In the genomic region with DNA sequence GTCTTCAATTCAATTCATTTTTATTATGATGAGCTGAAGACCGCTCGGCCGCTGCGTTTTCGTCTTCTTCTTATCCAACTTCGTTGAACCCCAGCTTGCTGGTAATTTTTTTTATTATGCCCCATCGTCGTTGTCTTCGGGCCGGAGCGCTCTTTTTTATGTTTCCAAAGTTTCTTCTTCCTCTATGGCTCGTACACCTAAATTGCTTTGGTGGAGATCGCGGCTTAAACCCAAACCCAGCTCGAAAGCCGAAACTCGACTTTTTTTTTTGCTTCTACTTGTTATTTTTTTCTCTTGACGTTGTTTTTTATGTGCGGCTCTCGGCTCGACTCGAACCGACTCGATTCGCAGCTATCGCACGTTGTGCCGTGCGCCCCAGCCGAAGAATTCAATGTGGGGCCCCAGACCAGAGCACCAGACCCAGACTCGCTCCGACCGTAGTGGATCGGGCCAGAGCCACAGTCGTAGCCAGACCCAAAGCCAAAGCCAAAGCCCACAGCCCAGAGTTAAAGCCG, we compare ENCODE assay signal across 4 fruit fly cellular contexts.
A peak's percentile ranks its signal among the peaks of the same experiment; 100 is the strongest.
TF ChIP-seq lines count a peak whose summit lies in the region.

No protein-coding gene starts in this region.

- TF ChIP-seq CTCF in whole organism, embryonic (GFP tag; optimal IDR thresholded peaks at IDR 0.05; lab: Kevin White, UChicago) = no peak

TF ChIP-seq in whole organism, embryonic, 481 proteins besides CTCF, POLR2A, EP300 and RAD21 (continues in another document):
- TF ChIP-seq gfzf (GFP tag; optimal IDR thresholded peaks at IDR 0.05; lab: Kevin White, UChicago) (no peak), CG13775 (GFP tag; optimal IDR thresholded peaks at IDR 0.05; lab: Kevin White, UChicago) (no peak), CG17385 (GFP tag; optimal IDR thresholded peaks at IDR 0.05; lab: Kevin White, UChicago) (peak; percentile 66), Scr (GFP tag; IDR thresholded peaks at IDR 0.05; lab: Robert Waterston, UW; ENCODE audit: partially characterized antibody) (no peak), oc (tag; optimal IDR thresholded peaks at IDR 0.05; lab: Kevin White, UChicago) (no peak), CG11247 (GFP tag; IDR thresholded peaks at IDR 0.05; lab: Robert Waterston, UW) (no peak), grau (tag; optimal IDR thresholded peaks at IDR 0.05; lab: Kevin White, UChicago) (no peak), Lpt (GFP tag; optimal IDR thresholded peaks at IDR 0.05; lab: Kevin White, UChicago) (no peak), dysf (GFP tag; IDR thresholded peaks at IDR 0.05; lab: Robert Waterston, UW) (no peak), E2f2 (GFP tag; IDR thresholded peaks at IDR 0.05; lab: Robert Waterston, UW) (no peak), pros (GFP tag; optimal IDR thresholded peaks at IDR 0.05; lab: Kevin White, UChicago) (peak; percentile 91), stwl (tag; optimal IDR thresholded peaks at IDR 0.05; lab: Kevin White, UChicago) (no peak), bowl (GFP tag; IDR thresholded peaks at IDR 0.05; lab: Robert Waterston, UW) (no peak), org-1 (GFP tag; optimal IDR thresholded peaks at IDR 0.05; lab: Kevin White, UChicago) (no peak), Ptx1 (GFP tag; IDR thresholded peaks at IDR 0.05; lab: Robert Waterston, UW) (no peak), pb (GFP tag; optimal IDR thresholded peaks at IDR 0.05; lab: Kevin White, UChicago) (no peak), bigmax (GFP tag; optimal IDR thresholded peaks at IDR 0.05; lab: Kevin White, UChicago) (no peak), CG7963 (GFP tag; IDR thresholded peaks at IDR 0.05; lab: Robert Waterston, UW; ENCODE audit: partially characterized antibody) (no peak), CG15601 (tag; optimal IDR thresholded peaks at IDR 0.05; lab: Kevin White, UChicago) (no peak), sqz (GFP tag; optimal IDR thresholded peaks at IDR 0.05; lab: Kevin White, UChicago) (peak; percentile 97), otp (GFP tag; IDR thresholded peaks at IDR 0.05; lab: Robert Waterston, UW) (no peak), Atf6 (GFP tag; IDR thresholded peaks at IDR 0.05; lab: Robert Waterston, UW) (no peak)

TF ChIP-seq in whole organism, prepupa, 60 proteins besides CTCF, POLR2A, EP300 and RAD21 (continues in another document):
- TF ChIP-seq CG11294 (GFP tag; IDR thresholded peaks at IDR 0.05; lab: Robert Waterston, UW) = no peak
- no peak for TF ChIP-seq CG32006 (GFP tag; optimal IDR thresholded peaks at IDR 0.05; lab: Kevin White, UChicago)
- no peak for TF ChIP-seq Hr38 (GFP tag; optimal IDR thresholded peaks at IDR 0.05; lab: Kevin White, UChicago)
- TF ChIP-seq Gug (GFP tag; IDR thresholded peaks at IDR 0.05; lab: Robert Waterston, UW) = no peak
- TF ChIP-seq dsx (GFP tag; optimal IDR thresholded peaks at IDR 0.05; lab: Kevin White, UChicago; ENCODE audit: poor library complexity, severe bottlenecking) = peak; percentile 10
- no peak for TF ChIP-seq lz (GFP tag; optimal IDR thresholded peaks at IDR 0.05; lab: Kevin White, UChicago)
- peak; percentile 22 for TF ChIP-seq net (GFP tag; optimal IDR thresholded peaks at IDR 0.05; lab: Kevin White, UChicago)
- peak; percentile 81 for TF ChIP-seq CG1621 (tag; optimal IDR thresholded peaks at IDR 0.05; lab: Kevin White, UChicago)
- no peak for TF ChIP-seq fkh (GFP tag; optimal IDR thresholded peaks at IDR 0.05; lab: Kevin White, UChicago)
- peak in 1 of 2 experiments; percentile 38 for TF ChIP-seq salr (GFP tag; optimal IDR thresholded peaks at IDR 0.05; lab: Kevin White, UChicago)
- TF ChIP-seq CG8119 (GFP tag; IDR thresholded peaks at IDR 0.05; lab: Robert Waterston, UW) = no peak
- no peak for TF ChIP-seq Eip75B (GFP tag; optimal IDR thresholded peaks at IDR 0.05; lab: Kevin White, UChicago)
- no peak for TF ChIP-seq Blimp-1 (GFP tag; optimal IDR thresholded peaks at IDR 0.05; lab: Kevin White, UChicago)
- no peak for TF ChIP-seq fd59A (GFP tag; optimal IDR thresholded peaks at IDR 0.05; lab: Kevin White, UChicago)
- TF ChIP-seq Eip78C (GFP tag; lab: Kevin White, UChicago) = peak; percentile 65
- TF ChIP-seq svp (GFP tag; lab: Kevin White, UChicago) = no peak
- TF ChIP-seq ss (GFP tag; optimal IDR thresholded peaks at IDR 0.05; lab: Kevin White, UChicago) = peak; percentile 64 to 80
- no peak for TF ChIP-seq CG31627 (GFP tag; optimal IDR thresholded peaks at IDR 0.05; lab: Kevin White, UChicago)
- TF ChIP-seq vri (GFP tag; optimal IDR thresholded peaks at IDR 0.05; lab: Kevin White, UChicago) = no peak
- TF ChIP-seq CG9139 (GFP tag; optimal IDR thresholded peaks at IDR 0.05; lab: Kevin White, UChicago) = peak; percentile 53
- peak; percentile 40 for TF ChIP-seq CG6808 (GFP tag; optimal IDR thresholded peaks at IDR 0.05; lab: Kevin White, UChicago)
- no peak for TF ChIP-seq CG34406 (GFP tag; optimal IDR thresholded peaks at IDR 0.05; lab: Kevin White, UChicago)
- TF ChIP-seq Lpt (GFP tag; optimal IDR thresholded peaks at IDR 0.05; lab: Kevin White, UChicago) = peak; percentile 52

TF ChIP-seq in whole organism, pupa, 21 proteins besides CTCF, POLR2A, EP300 and RAD21:
- TF ChIP-seq gl (tag; optimal IDR thresholded peaks at IDR 0.05; lab: Kevin White, UChicago) (peak; percentile 67), Pif1B (GFP tag; optimal IDR thresholded peaks at IDR 0.05; lab: Kevin White, UChicago) (peak; percentile 45), EcR (GFP tag; optimal IDR thresholded peaks at IDR 0.05; lab: Kevin White, UChicago) (peak; percentile 70), Pif1A (GFP tag; optimal IDR thresholded peaks at IDR 0.05; lab: Kevin White, UChicago) (peak; percentile 55), CG8159 (tag; optimal IDR thresholded peaks at IDR 0.05; lab: Kevin White, UChicago) (no peak), CG17806 (tag; optimal IDR thresholded peaks at IDR 0.05; lab: Kevin White, UChicago) (peak; percentile 10), CG13204 (GFP tag; optimal IDR thresholded peaks at IDR 0.05; lab: Kevin White, UChicago) (peak; percentile 79), CG9948 (tag; optimal IDR thresholded peaks at IDR 0.05; lab: Kevin White, UChicago) (no peak)
TF ChIP-seq in whole organism, pupa: peak in this region for 6.

TF ChIP-seq in whole organism, wandering third instar larva, 38 proteins besides CTCF, POLR2A, EP300 and RAD21:
- TF ChIP-seq usp (GFP tag; optimal IDR thresholded peaks at IDR 0.05; lab: Kevin White, UChicago) (no peak), Jra (GFP tag; optimal IDR thresholded peaks at IDR 0.05; lab: Kevin White, UChicago) (no peak), jim (GFP tag; optimal IDR thresholded peaks at IDR 0.05; lab: Kevin White, UChicago) (peak; percentile 5), Rel (GFP tag; optimal IDR thresholded peaks at IDR 0.05; lab: Kevin White, UChicago) (peak; percentile 56), Rel (tag; optimal IDR thresholded peaks at IDR 0.05; lab: Kevin White, UChicago) (peak; percentile 18), CrebA (GFP tag; optimal IDR thresholded peaks at IDR 0.05; lab: Kevin White, UChicago; ENCODE audit: borderline replicate concordance) (peak; percentile 64), Hr83 (GFP tag; optimal IDR thresholded peaks at IDR 0.05; lab: Kevin White, UChicago; ENCODE audit: poor library complexity, severe bottlenecking) (peak; percentile 76)

Comparison
In these comparisons a context has a peak if more than half of its experiments do, and no peak if none do; other contexts are left out.
1. Of the 7 proteins assayed by ChIP-seq in both whole organism, embryonic and whole organism, prepupa: peak only in whole organism, embryonic: none; only in whole organism, prepupa: CG16779, CG6854 and Lpt; in both: none; in neither: 4.